Worm (Caenorhabditis elegans): ENCODE measurements around the gene F37C12.21.

F37C12.21 gene

ce11 chrIII:7140228-7140710 is 47.9 kb upstream of the F37C12.21 start (continued):
- peak; percentile 23 for TF ChIP-seq duxl-1 (tag; optimal IDR thresholded peaks at IDR 0.05; ENCODE audit: poor library complexity)
- TF ChIP-seq lin-13 (GFP tag; optimal IDR thresholded peaks at IDR 0.05): no peak
- no peak for TF ChIP-seq ctbp-1 (GFP tag; IDR thresholded peaks at IDR 0.05)
- TF ChIP-seq D1046.2 (GFP tag; IDR thresholded peaks at IDR 0.05): no peak
- TF ChIP-seq zip-2 (tag; optimal IDR thresholded peaks at IDR 0.05): no peak
- no peak for TF ChIP-seq pha-4 (GFP tag; IDR thresholded peaks at IDR 0.05)
- no peak for TF ChIP-seq pha-4 (tag; optimal IDR thresholded peaks at IDR 0.05)
- TF ChIP-seq mxl-2 (GFP tag; conservative IDR thresholded peaks at IDR 0.05): no peak
- TF ChIP-seq Y48G9A.11 (GFP tag; IDR thresholded peaks at IDR 0.05): peak; percentile 68
- TF ChIP-seq F49E8.2 (tag; optimal IDR thresholded peaks at IDR 0.05; ENCODE audit: borderline replicate concordance): peak; percentile 66
- TF ChIP-seq zip-11 (GFP tag; IDR thresholded peaks at IDR 0.05): no peak
- TF ChIP-seq nhr-11 (tag; optimal IDR thresholded peaks at IDR 0.05): no peak
- TF ChIP-seq nhr-102 (tag; optimal IDR thresholded peaks at IDR 0.05): peak; percentile 57
- TF ChIP-seq lin-38 (GFP tag; IDR thresholded peaks at IDR 0.05): peak; percentile 56
- no peak for TF ChIP-seq nhr-48 (tag; optimal IDR thresholded peaks at IDR 0.05)
- TF ChIP-seq set-16 (GFP tag; IDR thresholded peaks at IDR 0.05): no peak
- no peak for TF ChIP-seq ZK546.5 (tag; optimal IDR thresholded peaks at IDR 0.05)
- no peak for TF ChIP-seq nhr-6 (tag; optimal IDR thresholded peaks at IDR 0.05)
- TF ChIP-seq nhr-111 (GFP tag; optimal IDR thresholded peaks at IDR 0.05): no peak
- peak; percentile 88 for TF ChIP-seq T26A8.4 (GFP tag; IDR thresholded peaks at IDR 0.05)
- no peak for TF ChIP-seq spr-3 (GFP tag; optimal IDR thresholded peaks at IDR 0.05)
- no peak for TF ChIP-seq vab-7 (GFP tag; IDR thresholded peaks at IDR 0.05)
- peak; percentile 50; the same call in 1 of the 2 replicates for TF ChIP-seq snpc-1.2 (GFP tag; IDR thresholded peaks at IDR 0.05)
- no peak for TF ChIP-seq daf-16 (GFP tag; optimal IDR thresholded peaks at IDR 0.05)
- peak; percentile 25 for TF ChIP-seq daf-16 (tag; optimal IDR thresholded peaks at IDR 0.05)
- TF ChIP-seq ceh-32 (tag; optimal IDR thresholded peaks at IDR 0.05; ENCODE audit: poor library complexity): no peak

- no peak for TF ChIP-seq unc-39 (tag; optimal IDR thresholded peaks at IDR 0.05)
- TF ChIP-seq ZK546.5 (tag; optimal IDR thresholded peaks at IDR 0.05): peak in 1 of 2 experiments; percentile 25
- TF ChIP-seq ces-1 (GFP tag; optimal IDR thresholded peaks at IDR 0.05): no peak
- TF ChIP-seq Y75B8A.6 (GFP tag; IDR thresholded peaks at IDR 0.05): peak; percentile 69; the same call in 1 of the 2 replicates
- TF ChIP-seq egl-43 (GFP tag; IDR thresholded peaks at IDR 0.05): peak; percentile 54
- TF ChIP-seq attf-4 (tag; optimal IDR thresholded peaks at IDR 0.05): no peak
- TF ChIP-seq lin-15B (tag; optimal IDR thresholded peaks at IDR 0.05): peak; percentile 28
- TF ChIP-seq ceh-44 (GFP tag; IDR thresholded peaks at IDR 0.05): no peak
- no peak for TF ChIP-seq lim-7 (GFP tag; IDR thresholded peaks at IDR 0.05)
- no peak for TF ChIP-seq aly-2 (tag; optimal IDR thresholded peaks at IDR 0.05)
- no peak for TF ChIP-seq nhr-41 (GFP tag; IDR thresholded peaks at IDR 0.05)
- peak; percentile 22 for TF ChIP-seq F10B5.3 (tag; optimal IDR thresholded peaks at IDR 0.05)
- TF ChIP-seq nhr-10 (tag; optimal IDR thresholded peaks at IDR 0.05): peak; percentile 66
- TF ChIP-seq lin-39 (tag; optimal IDR thresholded peaks at IDR 0.05): no peak
- no peak for TF ChIP-seq fkh-10 (GFP tag; optimal IDR thresholded peaks at IDR 0.05)
- no peak for TF ChIP-seq ceh-62 (tag; optimal IDR thresholded peaks at IDR 0.05)
- peak; percentile 53 for TF ChIP-seq pqm-1 (tag; optimal IDR thresholded peaks at IDR 0.05)
- no peak for TF ChIP-seq daf-8 (GFP tag; IDR thresholded peaks at IDR 0.05)
- TF ChIP-seq hlh-11 (tag; optimal IDR thresholded peaks at IDR 0.05): peak; percentile 73
- peak; percentile 22 for TF ChIP-seq egl-27 (tag; optimal IDR thresholded peaks at IDR 0.05)
- peak; percentile 70 for TF ChIP-seq dmd-6 (GFP tag; IDR thresholded peaks at IDR 0.05)
- TF ChIP-seq hif-1 (tag; optimal IDR thresholded peaks at IDR 0.05): peak in 1 of 2 experiments; percentile 15
- TF ChIP-seq ceh-28 (tag; optimal IDR thresholded peaks at IDR 0.05): no peak
- TF ChIP-seq nhr-102 (tag; optimal IDR thresholded peaks at IDR 0.05): peak; percentile 81
- TF ChIP-seq mxl-3 (GFP tag; optimal IDR thresholded peaks at IDR 0.05): peak; percentile 68
- TF ChIP-seq fos-1 (tag; optimal IDR thresholded peaks at IDR 0.05): no peak
- TF ChIP-seq Y48G9A.11 (GFP tag; IDR thresholded peaks at IDR 0.05): peak; percentile 84
- no peak for TF ChIP-seq daf-12 (tag; optimal IDR thresholded peaks at IDR 0.05)
- no peak for TF ChIP-seq sdz-12 (GFP tag; optimal IDR thresholded peaks at IDR 0.05)
Observed at ce11 chrIII:7141285-7141715, 46.9 kb upstream of the F37C12.21 start.

Measured in whole organism, L4 larva.